Fruit fly (Drosophila melanogaster) S2 (cell line): ENCODE results near the gene Sgs7.

Experiments
- CG8478 ChIP-seq: fragments of >200 bp; optimal IDR thresholded peaks from 2 replicates; lab custom pipeline; 2018
- CTCF ChIP-seq, 2 experiments: fragments of >200 bp; optimal IDR thresholded peaks; 2 replicates each; lab custom pipeline; 2018

- TF ChIP-seq CTCF (optimal IDR thresholded peaks at IDR 0.05; lab: Kevin White, UChicago): no peak
- no peak for TF ChIP-seq CG8478 (lab: Kevin White, UChicago)
Observed at dm6 chr3L:11485956-11486609, 23.6 kb upstream of the Sgs7 start.
